Worm (Caenorhabditis elegans): ENCODE data around the gene C08E3.13.

The C08E3.13 gene

ce11 chrII:1663516-1663915 is 31.4 kb upstream of the C08E3.13 start, which contains the start of gene duxl-1 (continued):
- TF ChIP-seq ama-1 (optimal IDR thresholded peaks at IDR 0.05) (no peak), ztf-4 (tag; optimal IDR thresholded peaks at IDR 0.05) (no peak), unc-98 (GFP tag; IDR thresholded peaks at IDR 0.05) (no peak), sptf-1 (tag; optimal IDR thresholded peaks at IDR 0.05) (no peak), unc-62 (GFP tag; optimal IDR thresholded peaks at IDR 0.05) (no peak), lin-35 (GFP tag; optimal IDR thresholded peaks at IDR 0.05) (peak in 1 of 2 experiments; percentile 44), ceh-8 (GFP tag; optimal IDR thresholded peaks at IDR 0.05) (no peak), nhr-19 (GFP tag; conservative IDR thresholded peaks at IDR 0.05) (no peak), vab-15 (tag; optimal IDR thresholded peaks at IDR 0.05) (no peak), ets-5 (GFP tag; IDR thresholded peaks at IDR 0.05) (no peak), unc-130 (tag; optimal IDR thresholded peaks at IDR 0.05) (no peak), nhr-85 (tag) (peak; percentile 7), unc-30 (tag; optimal IDR thresholded peaks at IDR 0.05) (no peak), efl-3 (GFP tag; optimal IDR thresholded peaks at IDR 0.05) (no peak), irx-1 (tag; optimal IDR thresholded peaks at IDR 0.05) (no peak), pax-3 (tag; optimal IDR thresholded peaks at IDR 0.05) (no peak), C34B4.2 (tag; optimal IDR thresholded peaks at IDR 0.05) (no peak), ztf-11 (tag; optimal IDR thresholded peaks at IDR 0.05) (no peak), nhr-90 (tag; optimal IDR thresholded peaks at IDR 0.05; ENCODE audit: poor library complexity) (peak; percentile 21), nhr-237 (tag; optimal IDR thresholded peaks at IDR 0.05) (no peak), snu-23 (GFP tag; optimal IDR thresholded peaks at IDR 0.05) (no peak), isw-1 (GFP tag; IDR thresholded peaks at IDR 0.05) (no peak), dsc-1 (tag; optimal IDR thresholded peaks at IDR 0.05) (no peak), hlh-17 (GFP tag; optimal IDR thresholded peaks at IDR 0.05; ENCODE audit: borderline replicate concordance) (no peak), grh-1 (GFP tag; IDR thresholded peaks at IDR 0.05) (no peak), hpl-2 (GFP tag; optimal IDR thresholded peaks at IDR 0.05) (no peak), unc-86 (tag; optimal IDR thresholded peaks at IDR 0.05) (no peak), mdl-1 (tag; optimal IDR thresholded peaks at IDR 0.05) (peak in 1 of 2 experiments; percentile 12), lin-13 (GFP tag; optimal IDR thresholded peaks at IDR 0.05) (no peak), fos-1 (tag; optimal IDR thresholded peaks at IDR 0.05) (no peak), pqm-1 (tag; optimal IDR thresholded peaks at IDR 0.05) (no peak), nhr-77 (tag; optimal IDR thresholded peaks at IDR 0.05) (no peak), egl-27 (tag; optimal IDR thresholded peaks at IDR 0.05) (no peak), pag-3 (tag; optimal IDR thresholded peaks at IDR 0.05; ENCODE audit: borderline replicate concordance, insufficient read depth) (no peak), snpc-4 (tag; optimal IDR thresholded peaks at IDR 0.05) (no peak), mef-2 (tag; optimal IDR thresholded peaks at IDR 0.05) (no peak), lin-15B (tag; optimal IDR thresholded peaks at IDR 0.05) (no peak), blmp-1 (tag; optimal IDR thresholded peaks at IDR 0.05) (no peak), nhr-12 (tag; optimal IDR thresholded peaks at IDR 0.05) (no peak), alr-1 (tag; optimal IDR thresholded peaks at IDR 0.05; ENCODE audit: borderline replicate concordance) (no peak), ceh-63 (GFP tag; optimal IDR thresholded peaks at IDR 0.05) (no peak), lin-39 (tag; optimal IDR thresholded peaks at IDR 0.05) (no peak), lir-3 (tag; optimal IDR thresholded peaks at IDR 0.05; ENCODE audit: poor library complexity) (no peak), tlp-1 (tag; optimal IDR thresholded peaks at IDR 0.05) (no peak), sox-4 (tag; optimal IDR thresholded peaks at IDR 0.05) (no peak), Y116A8C.19 (tag; optimal IDR thresholded peaks at IDR 0.05; ENCODE audit: borderline replicate concordance) (no peak), fkh-10 (GFP tag; optimal IDR thresholded peaks at IDR 0.05) (no peak)

Measured in whole organism, L1 larva.